Worm (Caenorhabditis elegans) whole organism, mixed stage, embryonic: Measurements from ENCODE around the gene Y45F10B.13.

Experiments used
- M03D4.4 ChIP-seq: sonication (generic microtip); optimal IDR thresholded peaks from 2 replicates; lab custom pipeline; 2017; ENCODE audit warnings: mild to moderate bottlenecking, missing genetic modification characterization, missing compliant biosample characterization
- bed-3 ChIP-seq: fragments of 200-800 bp; sonication (Bioruptor generic); optimal IDR thresholded peaks from 3 replicates; lab custom pipeline; 2018; ENCODE audit warnings: mild to moderate bottlenecking, missing genetic modification characterization, moderate library complexity, missing compliant biosample characterization
- blmp-1 ChIP-seq: fragments of 150-350 bp; optimal IDR thresholded peaks from 2 replicates; lab custom pipeline; 2014; ENCODE audit warnings: missing biosample characterization, missing genetic modification characterization
- ceh-39 ChIP-seq: fragments of 150-350 bp; optimal IDR thresholded peaks from 2 replicates; lab custom pipeline; 2014; ENCODE audit warnings: missing biosample characterization, missing genetic modification characterization
- ceh-43 ChIP-seq: fragments of 200-800 bp; sonication (Bioruptor generic); optimal IDR thresholded peaks from 2 replicates; lab custom pipeline; 2018; ENCODE audit warnings: mild to moderate bottlenecking, missing genetic modification characterization, moderate library complexity, missing compliant biosample characterization
- ceh-83 ChIP-seq: fragments of 200-800 bp; sonication (Bioruptor generic); optimal IDR thresholded peaks from 2 replicates; lab custom pipeline; 2018; ENCODE audit warnings: mild to moderate bottlenecking, missing genetic modification characterization, missing compliant biosample characterization
- ces-1 ChIP-seq: fragments of 150-350 bp; optimal IDR thresholded peaks from 2 replicates; lab custom pipeline; 2014; ENCODE audit warnings: missing biosample characterization, missing genetic modification reagents, missing genetic modification characterization
- cnd-1 ChIP-seq: fragments of 200-800 bp; sonication (Bioruptor generic); optimal IDR thresholded peaks from 2 replicates; lab custom pipeline; 2018; ENCODE audit warnings: mild to moderate bottlenecking, missing genetic modification characterization, missing compliant biosample characterization
- drap-1 ChIP-seq: fragments of 200-800 bp; sonication (Bioruptor generic); optimal IDR thresholded peaks from 3 replicates; lab custom pipeline; 2018; ENCODE audit warnings: mild to moderate bottlenecking, missing genetic modification characterization, missing compliant biosample characterization
- elt-1 ChIP-seq: sonication (generic microtip); optimal IDR thresholded peaks from 2 replicates; lab custom pipeline; 2017; ENCODE audit warnings: missing genetic modification characterization, mild to moderate bottlenecking, missing compliant biosample characterization, antibody characterized with exemption, moderate library complexity, borderline replicate concordance; ENCODE audit not compliant: insufficient read depth
- elt-3 ChIP-seq: fragments of 150-350 bp; optimal IDR thresholded peaks from 2 replicates; lab custom pipeline; 2014; ENCODE audit warnings: missing biosample characterization, missing genetic modification characterization
- flh-1 ChIP-seq: fragments of 200-800 bp; sonication (Bioruptor generic); optimal IDR thresholded peaks from 2 replicates; lab custom pipeline; 2018; ENCODE audit warnings: mild to moderate bottlenecking, missing genetic modification characterization, moderate library complexity, missing compliant biosample characterization
- hlh-1 ChIP-seq: fragments of 150-350 bp; optimal IDR thresholded peaks from 2 replicates; lab custom pipeline; 2014; ENCODE audit warnings: missing biosample characterization, missing genetic modification reagents, missing genetic modification characterization
- lin-13 ChIP-seq: fragments of 150-350 bp; optimal IDR thresholded peaks from 2 replicates; lab custom pipeline; 2014; ENCODE audit warnings: missing biosample characterization, missing genetic modification characterization
- lsy-2 ChIP-seq: fragments of 150-350 bp; optimal IDR thresholded peaks from 2 replicates; lab custom pipeline; 2014; ENCODE audit warnings: missing biosample characterization, missing genetic modification characterization
- mab-5 ChIP-seq: fragments of 150-350 bp; optimal IDR thresholded peaks from 2 replicates; lab custom pipeline; 2014; ENCODE audit warnings: missing biosample characterization, missing genetic modification characterization
- mep-1 ChIP-seq: fragments of 150-350 bp; optimal IDR thresholded peaks from 2 replicates; lab custom pipeline; 2017; ENCODE audit warnings: missing biosample characterization, missing genetic modification reagents, missing genetic modification characterization, inconsistent platforms
- mls-2 ChIP-seq: sonication (generic microtip); optimal IDR thresholded peaks from 2 replicates; lab custom pipeline; 2016; ENCODE audit warnings: mild to moderate bottlenecking, missing genetic modification characterization, moderate library complexity, missing compliant biosample characterization
- nhr-12 ChIP-seq: fragments of 150-350 bp; optimal IDR thresholded peaks from 2 replicates; lab custom pipeline; 2014; ENCODE audit warnings: missing biosample characterization, missing genetic modification characterization
- nhr-237 ChIP-seq: fragments of 150-350 bp; optimal IDR thresholded peaks from 2 replicates; lab custom pipeline; 2014; ENCODE audit warnings: missing biosample characterization, missing genetic modification characterization
- nhr-28 ChIP-seq: fragments of 150-350 bp; optimal IDR thresholded peaks from 2 replicates; lab custom pipeline; 2014; ENCODE audit warnings: missing biosample characterization, missing genetic modification characterization
- nhr-76 ChIP-seq: sonication (generic microtip); optimal IDR thresholded peaks from 2 replicates; lab custom pipeline; 2017; ENCODE audit warnings: missing biosample characterization, missing genetic modification characterization
- pha-4 ChIP-seq: fragments of 150-350 bp; optimal IDR thresholded peaks from 2 replicates; lab custom pipeline; 2018; ENCODE audit warnings: missing biosample characterization, missing genetic modification reagents, missing genetic modification characterization
- sem-2 ChIP-seq: fragments of 200-800 bp; sonication (Bioruptor generic); optimal IDR thresholded peaks from 2 replicates; lab custom pipeline; 2018; ENCODE audit warnings: mild to moderate bottlenecking, missing genetic modification characterization, missing compliant biosample characterization
- snpc-4 ChIP-seq: fragments of 150-350 bp; optimal IDR thresholded peaks from 2 replicates; lab custom pipeline; 2014; ENCODE audit warnings: missing biosample characterization, missing genetic modification characterization
- sptf-1 ChIP-seq: sonication (generic microtip); optimal IDR thresholded peaks from 2 replicates; lab custom pipeline; 2017; ENCODE audit warnings: mild to moderate bottlenecking, missing genetic modification characterization, moderate library complexity, missing compliant biosample characterization
- tbx-8 ChIP-seq: fragments of 200-800 bp; sonication (Bioruptor generic); optimal IDR thresholded peaks from 2 replicates; lab custom pipeline; 2018; ENCODE audit warnings: mild to moderate bottlenecking, missing genetic modification characterization, moderate library complexity, missing compliant biosample characterization
- unc-120 ChIP-seq: sonication (generic microtip); optimal IDR thresholded peaks from 2 replicates; lab custom pipeline; 2017; ENCODE audit warnings: missing genetic modification characterization, missing compliant biosample characterization; ENCODE audit not compliant: poor library complexity, severe bottlenecking
- unc-39 ChIP-seq: fragments of 150-350 bp; optimal IDR thresholded peaks from 2 replicates; lab custom pipeline; 2014; ENCODE audit warnings: missing biosample characterization, missing genetic modification characterization
- unc-62 ChIP-seq: fragments of 150-350 bp; optimal IDR thresholded peaks from 2 replicates; lab custom pipeline; 2014; ENCODE audit warnings: missing biosample characterization, missing genetic modification reagents, missing genetic modification characterization
- zip-8 ChIP-seq: fragments of 150-350 bp; optimal IDR thresholded peaks from 2 replicates; lab custom pipeline; 2014; ENCODE audit warnings: missing biosample characterization, missing genetic modification characterization

Gene Y45F10B.13

DNA sequence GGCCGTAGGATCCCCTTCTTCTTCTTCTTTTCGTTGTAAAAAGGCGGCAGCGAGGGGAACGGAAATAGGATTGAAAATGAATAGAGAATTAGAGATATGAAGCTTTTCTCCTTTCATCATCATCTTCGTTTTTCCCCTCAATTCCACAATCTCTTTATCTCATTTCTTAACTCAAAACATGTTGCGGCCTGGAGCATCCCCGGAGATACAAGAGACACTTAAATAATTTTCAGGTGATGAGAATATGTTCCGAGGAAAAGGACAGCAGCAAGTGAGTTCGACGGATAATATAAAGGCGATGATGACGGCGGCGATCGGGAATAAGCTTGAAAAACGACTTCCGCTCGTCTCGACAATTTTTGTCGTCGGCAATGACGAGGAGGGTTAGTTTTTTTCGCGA, at the start of gene Y45F10B.13, which contains the start of gene qui-1:
Gene Y45F10B.13, minus strand, starts transcription at position 101 of the 400 bp plus-strand sequence.
Gene qui-1, plus strand, starts transcription at position 233 of the 400 bp plus-strand sequence.
- TF ChIP-seq snpc-4 (tag; lab: Kevin White, UChicago) (no peak), ces-1 (GFP tag; lab: Kevin White, UChicago) (peak; percentile 1), lsy-2 (tag; lab: Kevin White, UChicago) (no peak), unc-120 (tag; lab: Kevin White, UChicago) (peak; percentile 56)

DNA sequence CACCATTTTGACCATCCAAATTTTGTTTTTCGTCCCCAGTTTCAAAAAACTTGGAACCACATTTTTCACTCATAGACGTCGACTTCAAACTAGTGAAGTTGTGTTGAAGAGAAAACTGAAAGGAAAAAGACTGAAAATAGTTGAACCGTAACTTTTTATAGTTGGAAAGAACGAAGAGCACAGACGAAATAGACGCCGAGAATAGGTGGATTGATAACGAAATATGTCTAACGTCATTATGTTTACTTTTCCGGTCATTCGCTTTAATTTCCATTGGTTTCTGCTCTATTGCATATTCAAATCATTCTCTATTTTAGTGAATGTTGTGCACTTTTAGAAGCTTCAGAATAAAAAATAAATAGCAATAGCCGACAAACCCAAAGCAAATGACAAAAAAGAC, 48.2 kb upstream of the Y45F10B.13 start, which contains the start of gene C08F11.13:
Gene C08F11.13, minus strand, starts transcription at position 138 of the 400 bp plus-strand sequence.
- TF ChIP-seq sem-2 (no peak), pha-4 (tag; lab: Kevin White, UChicago) (no peak), nhr-237 (tag; lab: Kevin White, UChicago) (no peak)

DNA sequence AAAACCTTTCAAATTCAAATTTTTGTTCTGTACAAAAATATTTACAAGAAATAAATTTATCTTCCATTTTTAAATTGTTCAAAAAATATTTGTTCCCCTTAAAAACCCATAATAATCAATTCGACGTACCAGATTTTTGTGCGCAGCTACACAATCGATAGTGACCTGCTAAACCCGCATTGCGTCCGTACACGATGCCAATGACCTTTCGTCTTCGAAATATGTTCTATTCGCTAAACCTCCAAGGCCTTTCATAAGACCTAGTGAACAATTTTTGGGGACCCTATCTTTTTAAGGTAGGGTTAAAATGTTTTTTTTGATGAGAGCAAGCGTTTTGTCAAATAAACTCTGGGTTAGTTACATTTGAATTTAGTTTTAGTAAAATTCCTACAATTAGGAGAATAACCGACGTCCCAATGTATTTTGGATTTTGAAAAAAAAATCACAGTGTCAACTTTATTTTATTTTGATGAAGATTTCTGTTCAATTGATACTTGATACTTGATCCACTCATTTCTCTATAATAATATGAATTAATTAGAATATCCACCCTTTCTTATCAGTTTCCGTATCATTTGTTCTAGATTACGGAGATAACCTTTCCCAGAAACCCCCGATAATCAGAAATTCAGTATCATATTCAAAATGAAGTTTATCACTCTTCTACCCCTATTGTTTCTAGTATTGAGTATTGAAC, 40.6 kb upstream of the Y45F10B.13 start, which contains the start of gene Y45F10B.59:
Gene Y45F10B.59, plus strand, starts transcription at position 647 of the 697 bp plus-strand sequence.
- TF ChIP-seq flh-1 (GFP tag; lab: Kevin White, UChicago) (no peak), mls-2 (tag; lab: Kevin White, UChicago) (no peak), elt-3 (no peak), cnd-1 (tag; lab: Kevin White, UChicago) (no peak), nhr-12 (tag; lab: Kevin White, UChicago) (no peak), ceh-43 (GFP tag; lab: Kevin White, UChicago) (no peak), drap-1 (no peak), lin-13 (tag; lab: Kevin White, UChicago) (no peak), mab-5 (no peak), bed-3 (GFP tag; lab: Kevin White, UChicago) (no peak), unc-39 (no peak), nhr-76 (tag; lab: Kevin White, UChicago) (no peak), snpc-4 (tag; lab: Kevin White, UChicago) (no peak)
- TF ChIP-seq, all 35 proteins: peak for 0

DNA sequence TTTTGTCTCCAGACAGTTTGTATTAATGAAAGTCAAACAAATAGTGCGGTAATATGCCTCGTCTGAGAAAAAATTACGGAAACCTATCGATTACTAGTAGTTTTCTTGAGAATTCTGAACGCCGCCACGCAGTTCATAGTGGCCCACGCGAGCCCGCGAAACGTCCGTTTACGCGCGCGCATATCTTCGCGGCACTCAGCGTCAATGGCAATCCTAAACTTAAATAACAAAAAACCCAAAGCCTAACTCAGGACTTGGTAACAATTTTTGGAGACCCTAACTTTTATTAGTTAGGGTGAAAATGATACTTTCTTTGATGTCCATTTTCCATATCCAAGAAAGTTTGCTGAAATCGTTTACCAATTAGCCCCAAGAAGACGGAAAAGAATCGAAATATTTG, 39.9 kb upstream of the Y45F10B.13 start:
- TF ChIP-seq drap-1 = no peak
- TF ChIP-seq mep-1 (tag; lab: Kevin White, UChicago) = no peak
- TF ChIP-seq nhr-12 (tag; lab: Kevin White, UChicago) = no peak
- TF ChIP-seq elt-1 (tag; lab: Kevin White, UChicago) = no peak
- TF ChIP-seq mls-2 (tag; lab: Kevin White, UChicago) = no peak
- TF ChIP-seq lsy-2 (tag; lab: Kevin White, UChicago) = no peak
- TF ChIP-seq flh-1 (GFP tag; lab: Kevin White, UChicago) = no peak
- TF ChIP-seq ceh-43 (GFP tag; lab: Kevin White, UChicago) = no peak
- TF ChIP-seq unc-62 (GFP tag; lab: Kevin White, UChicago) = no peak
- no peak for TF ChIP-seq blmp-1 (tag; lab: Kevin White, UChicago)
- TF ChIP-seq M03D4.4 (tag; lab: Kevin White, UChicago) = no peak
- TF ChIP-seq zip-8 (tag; lab: Kevin White, UChicago) = no peak
- no peak for TF ChIP-seq lin-13 (tag; lab: Kevin White, UChicago)
- TF ChIP-seq nhr-237 (tag; lab: Kevin White, UChicago) = no peak
- TF ChIP-seq sptf-1 = no peak
- TF ChIP-seq cnd-1 (tag; lab: Kevin White, UChicago) = no peak
- no peak for TF ChIP-seq nhr-28 (tag; lab: Kevin White, UChicago)
- no peak for TF ChIP-seq bed-3 (GFP tag; lab: Kevin White, UChicago)
- no peak for TF ChIP-seq pha-4 (tag; lab: Kevin White, UChicago)
- TF ChIP-seq nhr-76 (tag; lab: Kevin White, UChicago) = no peak

DNA sequence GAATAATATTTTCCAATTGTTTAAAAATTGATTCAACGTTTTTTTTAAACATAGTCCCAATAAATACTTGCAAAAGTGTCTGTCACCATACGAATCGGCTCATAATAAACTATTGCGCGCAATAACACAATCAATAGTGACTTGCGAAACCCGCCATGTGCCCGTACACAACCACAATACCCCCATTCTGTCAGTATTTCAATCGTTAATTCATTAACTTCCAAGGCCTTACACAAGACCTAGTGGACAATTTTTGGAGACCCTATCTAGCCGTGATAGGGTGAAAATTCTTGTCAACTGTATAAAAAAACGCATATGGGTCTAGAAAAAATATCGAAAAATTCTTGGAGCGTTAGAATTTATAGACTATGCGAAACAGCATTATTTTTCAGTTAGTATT, 39.1 kb upstream of the Y45F10B.13 start:
- TF ChIP-seq cnd-1 (tag; lab: Kevin White, UChicago) (no peak), ceh-39 (tag; lab: Kevin White, UChicago) (no peak), tbx-8 (GFP tag; lab: Kevin White, UChicago) (no peak), hlh-1 (tag; lab: Kevin White, UChicago) (no peak), lsy-2 (tag; lab: Kevin White, UChicago) (no peak), zip-8 (tag; lab: Kevin White, UChicago) (no peak), snpc-4 (tag; lab: Kevin White, UChicago) (no peak), nhr-12 (tag; lab: Kevin White, UChicago) (no peak), bed-3 (GFP tag; lab: Kevin White, UChicago) (no peak), ceh-43 (GFP tag; lab: Kevin White, UChicago) (no peak), ceh-83 (GFP tag; lab: Kevin White, UChicago) (no peak), elt-3 (no peak), mls-2 (tag; lab: Kevin White, UChicago) (no peak), ces-1 (GFP tag; lab: Kevin White, UChicago) (no peak)
